Worm (Caenorhabditis elegans): Measurements from ENCODE around the gene C16C8.17.

C16C8.17 gene

ce11 chrII:3422938-3423337 is 17.7 kb upstream of the C16C8.17 start:
- TF ChIP-seq mep-1 (tag; optimal IDR thresholded peaks at IDR 0.05) (no peak), blmp-1 (tag; optimal IDR thresholded peaks at IDR 0.05) (no peak), elt-1 (tag; optimal IDR thresholded peaks at IDR 0.05; ENCODE audit: borderline replicate concordance, insufficient read depth) (no peak)

- TF ChIP-seq pha-4 (tag; optimal IDR thresholded peaks at IDR 0.05) = no peak
- no peak for TF ChIP-seq hlh-1 (tag; optimal IDR thresholded peaks at IDR 0.05)
- TF ChIP-seq sem-2 (GFP tag; optimal IDR thresholded peaks at IDR 0.05) = no peak
- TF ChIP-seq ceh-83 (GFP tag; optimal IDR thresholded peaks at IDR 0.05) = no peak
- TF ChIP-seq snpc-4 (tag; optimal IDR thresholded peaks at IDR 0.05) = no peak
- no peak for TF ChIP-seq elt-1 (tag; optimal IDR thresholded peaks at IDR 0.05; ENCODE audit: borderline replicate concordance, insufficient read depth)
Observed at ce11 chrII:3425433-3425832, 15.2 kb upstream of the C16C8.17 start, which contains the start of gene nep-11. TSS of gene nep-11 (minus strand) at chrII:3425533.

ce11 chrII:3428158-3428704 is 12.4 kb upstream of the C16C8.17 start:
- TF ChIP-seq sptf-1 (tag; optimal IDR thresholded peaks at IDR 0.05) (peak; percentile 16), ces-1 (GFP tag; optimal IDR thresholded peaks at IDR 0.05) (peak; percentile 71), unc-120 (tag; optimal IDR thresholded peaks at IDR 0.05; ENCODE audit: poor library complexity, severe bottlenecking) (no peak), nhr-237 (tag; optimal IDR thresholded peaks at IDR 0.05) (no peak), ztf-11 (tag; optimal IDR thresholded peaks at IDR 0.05) (no peak), blmp-1 (tag; optimal IDR thresholded peaks at IDR 0.05) (no peak), M03D4.4 (tag; optimal IDR thresholded peaks at IDR 0.05) (no peak), ham-2 (GFP tag; optimal IDR thresholded peaks at IDR 0.05) (no peak)

DNA sequence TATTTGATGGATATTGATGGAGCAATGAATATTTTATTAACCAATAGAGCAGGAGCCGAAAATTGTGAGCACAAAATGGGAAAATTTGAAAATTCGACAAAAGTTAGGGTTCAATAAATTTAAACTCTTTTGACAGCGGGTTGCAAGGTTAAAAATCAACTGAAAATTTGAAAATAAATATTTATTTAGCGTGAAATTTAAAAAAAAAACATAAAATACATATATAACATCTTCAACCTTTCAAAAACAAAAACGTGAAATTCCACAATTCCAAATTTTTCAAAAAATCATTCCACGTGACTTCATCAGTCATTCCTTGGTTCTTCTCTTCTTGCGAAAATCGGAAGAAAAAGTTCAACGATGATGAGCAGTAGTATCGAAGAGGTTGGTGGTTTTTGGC is 11.2 kb upstream of the C16C8.17 start, which contains the start of gene C16C8.18:
Gene C16C8.18 (plus strand): TSS at position 301 of the 400 bp plus-strand sequence.
- TF ChIP-seq flh-1 (GFP tag; optimal IDR thresholded peaks at IDR 0.05) = no peak
- TF ChIP-seq blmp-1 (tag; optimal IDR thresholded peaks at IDR 0.05) = no peak
- TF ChIP-seq nhr-2 (tag; optimal IDR thresholded peaks at IDR 0.05) = no peak
- no peak for TF ChIP-seq elt-1 (tag; optimal IDR thresholded peaks at IDR 0.05; ENCODE audit: borderline replicate concordance, insufficient read depth)
- TF ChIP-seq zip-8 (tag; optimal IDR thresholded peaks at IDR 0.05) = no peak
- no peak for TF ChIP-seq mab-5 (tag; optimal IDR thresholded peaks at IDR 0.05)
- TF ChIP-seq pha-4 (tag; optimal IDR thresholded peaks at IDR 0.05) = no peak
- no peak for TF ChIP-seq ceh-43 (GFP tag; optimal IDR thresholded peaks at IDR 0.05)
- no peak for TF ChIP-seq hlh-1 (tag; optimal IDR thresholded peaks at IDR 0.05)
- TF ChIP-seq M03D4.4 (tag; optimal IDR thresholded peaks at IDR 0.05) = no peak
- TF ChIP-seq ham-2 (GFP tag; optimal IDR thresholded peaks at IDR 0.05) = no peak
- TF ChIP-seq ceh-83 (GFP tag; optimal IDR thresholded peaks at IDR 0.05) = no peak
- no peak for TF ChIP-seq unc-62 (GFP tag; optimal IDR thresholded peaks at IDR 0.05)
- no peak for TF ChIP-seq nhr-237 (tag; optimal IDR thresholded peaks at IDR 0.05)
- no peak for TF ChIP-seq ztf-11 (tag; optimal IDR thresholded peaks at IDR 0.05)
- TF ChIP-seq unc-120 (tag; optimal IDR thresholded peaks at IDR 0.05; ENCODE audit: poor library complexity, severe bottlenecking) = no peak
- TF ChIP-seq lsy-2 (tag; optimal IDR thresholded peaks at IDR 0.05) = no peak
- TF ChIP-seq snpc-4 (tag; optimal IDR thresholded peaks at IDR 0.05) = no peak

DNA sequence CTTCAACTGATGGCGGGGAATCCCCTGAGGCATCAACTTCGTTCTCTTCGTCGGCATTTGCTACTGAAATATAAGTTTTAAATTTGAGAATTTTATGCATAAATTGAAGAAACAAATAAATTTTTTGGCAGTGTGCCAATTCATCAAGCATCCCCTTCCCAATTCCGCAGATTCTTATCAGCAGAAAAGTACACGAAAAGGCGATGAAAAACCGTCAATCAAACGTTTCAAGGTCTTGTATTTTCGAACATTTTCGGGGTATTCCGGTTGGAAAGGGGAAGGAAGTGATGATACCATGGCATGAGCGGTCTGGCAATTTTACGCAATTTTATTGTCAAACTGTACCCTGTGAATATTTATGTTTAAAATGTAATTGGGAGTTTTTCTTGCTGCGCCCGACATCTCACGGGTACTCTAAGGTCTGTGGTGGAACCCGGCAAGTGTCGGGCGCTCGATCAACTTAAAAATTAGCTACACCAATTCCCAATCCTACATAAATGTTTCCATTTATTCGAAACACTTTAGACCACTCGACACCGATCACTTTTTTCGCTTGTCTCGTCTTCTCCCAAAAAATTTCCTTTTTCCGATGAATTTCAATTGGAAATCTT is 5.6 kb upstream of the C16C8.17 start:
- TF ChIP-seq M03D4.4 (tag; optimal IDR thresholded peaks at IDR 0.05) = no peak
- no peak for TF ChIP-seq elt-1 (tag; optimal IDR thresholded peaks at IDR 0.05; ENCODE audit: borderline replicate concordance, insufficient read depth)
- TF ChIP-seq tbx-8 (GFP tag; optimal IDR thresholded peaks at IDR 0.05) = no peak
- TF ChIP-seq mls-2 (tag; optimal IDR thresholded peaks at IDR 0.05) = no peak
- TF ChIP-seq cnd-1 (tag; optimal IDR thresholded peaks at IDR 0.05) = no peak
- TF ChIP-seq pha-4 (tag; optimal IDR thresholded peaks at IDR 0.05) = no peak
- TF ChIP-seq ces-1 (GFP tag; optimal IDR thresholded peaks at IDR 0.05) = no peak
- TF ChIP-seq lin-32 (GFP tag; optimal IDR thresholded peaks at IDR 0.05) = no peak

DNA sequence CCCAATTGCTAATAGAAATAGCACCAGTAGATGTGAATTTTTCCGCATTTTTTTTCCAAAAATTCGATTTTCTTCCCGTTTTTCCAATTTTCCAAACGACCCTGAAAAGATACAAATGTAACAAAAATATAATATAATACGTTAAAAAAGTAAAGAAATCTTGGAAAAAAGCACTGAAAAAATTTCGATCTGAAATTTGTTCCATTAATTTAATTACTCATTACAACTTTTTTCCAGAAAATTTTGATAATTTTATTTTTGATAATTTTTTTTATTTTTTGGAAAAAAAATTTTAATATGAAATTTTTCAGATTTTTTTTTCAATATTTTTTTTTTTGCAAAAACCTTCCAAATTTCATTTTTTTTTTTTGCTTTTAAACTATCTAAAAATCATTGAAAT is 4.2 kb upstream of the C16C8.17 start, which contains the start of gene skpo-2:
Gene skpo-2 (minus strand): TSS at position 101 of the 400 bp plus-strand sequence.
- TF ChIP-seq ceh-43 (GFP tag; optimal IDR thresholded peaks at IDR 0.05) = no peak
- TF ChIP-seq ces-1 (GFP tag; optimal IDR thresholded peaks at IDR 0.05) = no peak
- TF ChIP-seq nhr-76 (tag; optimal IDR thresholded peaks at IDR 0.05) = no peak
- TF ChIP-seq zip-8 (tag; optimal IDR thresholded peaks at IDR 0.05) = no peak
- TF ChIP-seq mab-5 (tag; optimal IDR thresholded peaks at IDR 0.05) = no peak
- no peak for TF ChIP-seq mls-2 (tag; optimal IDR thresholded peaks at IDR 0.05)
- no peak for TF ChIP-seq mep-1 (tag; optimal IDR thresholded peaks at IDR 0.05)
- no peak for TF ChIP-seq nhr-2 (tag; optimal IDR thresholded peaks at IDR 0.05)
- no peak for TF ChIP-seq nhr-28 (tag; optimal IDR thresholded peaks at IDR 0.05)
- no peak for TF ChIP-seq lin-13 (tag; optimal IDR thresholded peaks at IDR 0.05)
- TF ChIP-seq bed-3 (GFP tag; optimal IDR thresholded peaks at IDR 0.05) = no peak
- no peak for TF ChIP-seq pha-4 (tag; optimal IDR thresholded peaks at IDR 0.05)
